Fruit fly (Drosophila melanogaster) whole organism, embryonic: ENCODE results near the gene lectin-24Db.

Experiments used
- BEAF-32 ChIP-seq: fragments of 200-800 bp; sonication (Bioruptor generic); optimal IDR thresholded peaks from 3 replicates; lab custom pipeline; 2017; ENCODE audit warnings: missing biosample characterization, missing genetic modification characterization, mild to moderate bottlenecking, moderate library complexity, missing genetic modification reagents
- CG10267 ChIP-seq: fragments of 200-800 bp; sonication (Bioruptor generic); optimal IDR thresholded peaks from 2 replicates; lab custom pipeline; 2018; ENCODE audit warnings: missing biosample characterization, mild to moderate bottlenecking, missing genetic modification characterization, moderate library complexity
- CG11560 ChIP-seq: fragments of 200-800 bp; sonication (Bioruptor generic); IDR thresholded peaks from 3 replicates; pipeline ENCODE4 v1.3.6; 2022; ENCODE audit warnings: missing biosample characterization, missing genetic modification characterization
- CG11695 ChIP-seq: fragments of 200-800 bp; sonication (Bioruptor generic); IDR thresholded peaks from 3 replicates; pipeline ENCODE4 v1.3.6; 2022; ENCODE audit warnings: missing biosample characterization, missing genetic modification characterization
- CG13123 ChIP-seq: fragments of 200-800 bp; sonication (Bioruptor generic); optimal IDR thresholded peaks from 2 replicates; lab custom pipeline; 2016; ENCODE audit warnings: missing biosample characterization, missing genetic modification characterization
- CG14014 ChIP-seq: fragments of 200-800 bp; sonication (Bioruptor generic); IDR thresholded peaks from 2 replicates; pipeline ENCODE4 v1.3.6; 2022; ENCODE audit warnings: missing biosample characterization, missing genetic modification characterization
- CG17186 ChIP-seq: fragments of 200-800 bp; sonication (Bioruptor generic); optimal IDR thresholded peaks from 3 replicates; lab custom pipeline; 2017; ENCODE audit warnings: missing biosample characterization, missing genetic modification reagents, missing genetic modification characterization
- CG17568 ChIP-seq: fragments of 200-800 bp; sonication (Bioruptor generic); optimal IDR thresholded peaks from 2 replicates; lab custom pipeline; 2018; ENCODE audit warnings: missing biosample characterization, mild to moderate bottlenecking, missing genetic modification characterization, moderate library complexity
- CG30403 ChIP-seq: fragments of 200-800 bp; sonication (Bioruptor generic); optimal IDR thresholded peaks from 3 replicates; lab custom pipeline; 2016; ENCODE audit warnings: missing biosample characterization, missing genetic modification characterization
- CG4360 ChIP-seq: fragments of 200-800 bp; sonication (Bioruptor generic); IDR thresholded peaks from 2 replicates; pipeline ENCODE4 v1.3.6; 2022; ENCODE audit warnings: missing biosample characterization, missing genetic modification characterization
- CG6813 ChIP-seq: fragments of 200-800 bp; sonication (Bioruptor generic); optimal IDR thresholded peaks from 2 replicates; lab custom pipeline; 2017; ENCODE audit warnings: missing biosample characterization, missing genetic modification characterization, mild to moderate bottlenecking, moderate library complexity, missing genetic modification reagents
- CG8478 ChIP-seq: fragments of >200 bp; optimal IDR thresholded peaks from 2 replicates; lab custom pipeline; 2018
- D19A ChIP-seq: fragments of 200-800 bp; optimal IDR thresholded peaks from 3 replicates; lab custom pipeline; 2019; ENCODE audit warnings: missing biosample characterization, mild to moderate bottlenecking, missing genetic modification characterization, moderate library complexity
- Dip3 ChIP-seq: fragments of 200-800 bp; sonication (Bioruptor generic); optimal IDR thresholded peaks from 3 replicates; lab custom pipeline; 2016; ENCODE audit warnings: missing biosample characterization, missing genetic modification characterization
- Ets97D ChIP-seq: fragments of 200-800 bp; sonication (Bioruptor generic); optimal IDR thresholded peaks from 3 replicates; lab custom pipeline; 2016; ENCODE audit warnings: missing biosample characterization, missing genetic modification characterization
- Fer1 ChIP-seq: fragments of 200-800 bp; sonication (Bioruptor generic); optimal IDR thresholded peaks from 2 replicates; lab custom pipeline; 2017; ENCODE audit warnings: missing biosample characterization, mild to moderate bottlenecking, missing genetic modification characterization
- HLH3B ChIP-seq: fragments of 200-800 bp; sonication (Bioruptor generic); IDR thresholded peaks from 2 replicates; pipeline ENCODE4 v1.3.6; 2022; ENCODE audit warnings: missing biosample characterization, missing genetic modification characterization
- HmgD ChIP-seq: fragments of 200-800 bp; sonication (Bioruptor generic); optimal IDR thresholded peaks from 3 replicates; lab custom pipeline; 2016; ENCODE audit warnings: missing biosample characterization, missing genetic modification characterization
- Lpt ChIP-seq: fragments of >200 bp; optimal IDR thresholded peaks from 2 replicates; lab custom pipeline; 2018; ENCODE audit warnings: missing biosample characterization, missing genetic modification characterization
- Max ChIP-seq: fragments of 200-800 bp; sonication (Bioruptor generic); optimal IDR thresholded peaks from 2 replicates; lab custom pipeline; 2016; ENCODE audit warnings: missing biosample characterization, mild to moderate bottlenecking, missing genetic modification characterization
- Meics ChIP-seq: fragments of 200-800 bp; sonication (Bioruptor generic); optimal IDR thresholded peaks from 2 replicates; lab custom pipeline; 2017; ENCODE audit warnings: missing biosample characterization, mild to moderate bottlenecking, missing genetic modification characterization
- Nf-YB ChIP-seq: fragments of 200-800 bp; sonication (Bioruptor generic); optimal IDR thresholded peaks from 3 replicates; lab custom pipeline; 2019; ENCODE audit warnings: missing biosample characterization, mild to moderate bottlenecking, missing genetic modification characterization, moderate library complexity
- Optix ChIP-seq: fragments of 200-800 bp; sonication (Bioruptor generic); IDR thresholded peaks from 3 replicates; pipeline ENCODE4 v1.3.6; 2022; ENCODE audit warnings: missing biosample characterization, missing genetic modification characterization
- Ravus ChIP-seq: fragments of 200-800 bp; sonication (Bioruptor generic); IDR thresholded peaks from 2 replicates; pipeline ENCODE4 v1.3.6; 2022; ENCODE audit warnings: missing biosample characterization, missing genetic modification characterization
- Sry-δ ChIP-seq: fragments of 200-800 bp; sonication (Bioruptor generic); optimal IDR thresholded peaks from 2 replicates; lab custom pipeline; 2016; ENCODE audit warnings: missing biosample characterization, missing genetic modification characterization
- Stat92E ChIP-seq, 3 experiments: fragments of >200 bp in 2 of 3; fragments of 200-800 bp in 1 of 3; sonication (Bioruptor generic) in 1 of 3; optimal IDR thresholded peaks; 2 replicates each; lab custom pipeline; 2017 to 2019; ENCODE audit warnings: missing biosample characterization in 3 of 3, missing genetic modification characterization in 3 of 3, mild to moderate bottlenecking in 1 of 3, moderate library complexity in 1 of 3
- Vsx1 ChIP-seq: fragments of 200-800 bp; sonication (Bioruptor generic); optimal IDR thresholded peaks from 2 replicates; lab custom pipeline; 2017; ENCODE audit warnings: missing biosample characterization, mild to moderate bottlenecking, missing genetic modification characterization, missing genetic modification reagents
- crp ChIP-seq, 2 experiments: fragments of 200-800 bp; sonication (Bioruptor generic); optimal IDR thresholded peaks; 2 replicates in 1 of 2; 3 replicates in 1 of 2; lab custom pipeline; 2017; ENCODE audit warnings: missing biosample characterization in 2 of 2, missing genetic modification characterization in 2 of 2, mild to moderate bottlenecking in 1 of 2, moderate library complexity in 1 of 2
- dmrt11E ChIP-seq: fragments of 200-800 bp; sonication (Bioruptor generic); optimal IDR thresholded peaks from 3 replicates; lab custom pipeline; 2018; ENCODE audit warnings: missing biosample characterization, mild to moderate bottlenecking, missing genetic modification characterization, moderate library complexity
- dysf ChIP-seq: fragments of 200-800 bp; sonication (Bioruptor generic); IDR thresholded peaks from 3 replicates; pipeline ENCODE4 v1.3.6; 2022; ENCODE audit warnings: missing biosample characterization, missing genetic modification characterization
- en ChIP-seq: fragments of 200-800 bp; sonication (Bioruptor generic); optimal IDR thresholded peaks from 2 replicates; lab custom pipeline; 2016; ENCODE audit warnings: missing biosample characterization, missing genetic modification characterization
- fd102C ChIP-seq: fragments of 200-800 bp; sonication (Bioruptor generic); optimal IDR thresholded peaks from 2 replicates; lab custom pipeline; 2018; ENCODE audit warnings: missing biosample characterization, mild to moderate bottlenecking, missing genetic modification characterization, moderate library complexity
- gcm2 ChIP-seq: fragments of 200-800 bp; sonication (Bioruptor generic); optimal IDR thresholded peaks from 2 replicates; lab custom pipeline; 2016; ENCODE audit warnings: missing biosample characterization, missing genetic modification characterization
- grn ChIP-seq: fragments of 200-800 bp; sonication (Bioruptor generic); optimal IDR thresholded peaks from 3 replicates; lab custom pipeline; 2017; ENCODE audit warnings: missing biosample characterization, missing genetic modification characterization
- insv ChIP-seq, 2 experiments: fragments of 200-800 bp; sonication (Bioruptor generic); optimal IDR thresholded peaks; 3 replicates each; lab custom pipeline; 2016 to 2018; ENCODE audit warnings: missing biosample characterization in 2 of 2, missing genetic modification characterization in 2 of 2
- kay ChIP-seq: fragments of 200-800 bp; sonication (Bioruptor generic); optimal IDR thresholded peaks from 2 replicates; lab custom pipeline; 2016; ENCODE audit warnings: missing biosample characterization, missing genetic modification characterization
- mld ChIP-seq: fragments of 200-800 bp; sonication (Bioruptor generic); IDR thresholded peaks from 3 replicates; pipeline ENCODE4 v1.3.6; 2022; ENCODE audit warnings: missing biosample characterization, missing genetic modification characterization; ENCODE audit not compliant: partially characterized antibody
- nmo ChIP-seq: fragments of 200-800 bp; sonication (Bioruptor generic); optimal IDR thresholded peaks from 2 replicates; lab custom pipeline; 2018; ENCODE audit warnings: missing biosample characterization, mild to moderate bottlenecking, missing genetic modification characterization, moderate library complexity
- pan ChIP-seq, 4 experiments: fragments of >200 bp in 3 of 4; fragments of 200-800 bp in 1 of 4; sonication (Bioruptor generic) in 1 of 4; optimal IDR thresholded peaks in 3 of 4; IDR thresholded peaks in 1 of 4; 2 replicates each; pipeline versions ENCODE4 v1.3.6 to Lab custom; 2017 to 2022; ENCODE audit warnings: missing biosample characterization in 2 of 4, missing genetic modification characterization in 2 of 4, mixed read lengths in 1 of 4
- peb ChIP-seq: fragments of 200-800 bp; sonication (Bioruptor generic); IDR thresholded peaks from 2 replicates; pipeline ENCODE4 v1.3.6; 2022; ENCODE audit warnings: missing biosample characterization, missing genetic modification characterization
- ranshi ChIP-seq: fragments of 200-800 bp; sonication (Bioruptor generic); IDR thresholded peaks from 2 replicates; pipeline ENCODE4 v1.3.6; 2022; ENCODE audit warnings: missing biosample characterization, missing genetic modification characterization
- repo ChIP-seq: fragments of 200-800 bp; sonication (Bioruptor generic); optimal IDR thresholded peaks from 2 replicates; lab custom pipeline; 2016; ENCODE audit warnings: missing biosample characterization, missing genetic modification characterization
- ro ChIP-seq: fragments of 200-800 bp; sonication (Bioruptor generic); IDR thresholded peaks from 2 replicates; pipeline ENCODE4 v1.3.6; 2022; ENCODE audit warnings: missing biosample characterization, missing genetic modification characterization
- schlank ChIP-seq: fragments of 200-800 bp; sonication (Bioruptor generic); optimal IDR thresholded peaks from 2 replicates; lab custom pipeline; 2018; ENCODE audit warnings: missing biosample characterization, mild to moderate bottlenecking, missing genetic modification characterization
- shn ChIP-seq: fragments of 200-800 bp; sonication (Bioruptor generic); optimal IDR thresholded peaks from 3 replicates; lab custom pipeline; 2016; ENCODE audit warnings: missing biosample characterization, missing genetic modification characterization
- sim ChIP-seq: fragments of 200-800 bp; sonication (Bioruptor generic); IDR thresholded peaks from 2 replicates; pipeline ENCODE4 v1.3.6; 2022; ENCODE audit warnings: missing biosample characterization, missing genetic modification characterization
- sqz ChIP-seq: fragments of 200-800 bp; sonication (Bioruptor generic); optimal IDR thresholded peaks from 3 replicates; lab custom pipeline; 2018; ENCODE audit warnings: missing biosample characterization, mild to moderate bottlenecking, missing genetic modification characterization
- sr ChIP-seq: fragments of 200-800 bp; sonication (Bioruptor generic); IDR thresholded peaks from 3 replicates; pipeline ENCODE4 v1.3.6; 2022; ENCODE audit warnings: missing biosample characterization, missing genetic modification characterization
- toy ChIP-seq: fragments of 200-800 bp; sonication (Bioruptor generic); IDR thresholded peaks from 2 replicates; pipeline ENCODE4 v1.3.6; 2022; ENCODE audit warnings: missing biosample characterization, missing genetic modification characterization
- twi ChIP-seq: fragments of 200-800 bp; optimal IDR thresholded peaks from 2 replicates; lab custom pipeline; 2019; ENCODE audit warnings: missing biosample characterization, mild to moderate bottlenecking, missing genetic modification characterization, moderate library complexity
- vfl ChIP-seq: fragments of 200-800 bp; sonication (Bioruptor generic); optimal IDR thresholded peaks from 2 replicates; lab custom pipeline; 2016; ENCODE audit warnings: missing biosample characterization, missing genetic modification characterization
- zfh2 ChIP-seq: fragments of 200-800 bp; sonication (Bioruptor generic); optimal IDR thresholded peaks from 2 replicates; lab custom pipeline; 2016; ENCODE audit warnings: missing biosample characterization, missing genetic modification characterization

lectin-24Db gene

dm6 chr2L:4226792-4227191, 38.9 kb downstream of the lectin-24Db start, which contains the start of gene CG3702 (continued):
- peak; percentile 69 for TF ChIP-seq BEAF-32 (GFP tag; lab: Kevin White, UChicago)
- TF ChIP-seq ranshi (GFP tag; lab: Robert Waterston, UW): no peak
- no peak for TF ChIP-seq Fer1 (GFP tag; lab: Kevin White, UChicago)
- TF ChIP-seq kay (GFP tag; lab: Kevin White, UChicago): no peak
- no peak for TF ChIP-seq fd102C (GFP tag; lab: Kevin White, UChicago)
- peak; percentile 55 for TF ChIP-seq Sry-δ (GFP tag; lab: Kevin White, UChicago)
- TF ChIP-seq D19A (tag; lab: Kevin White, UChicago): no peak
- TF ChIP-seq sr (GFP tag; lab: Robert Waterston, UW): no peak
- no peak for TF ChIP-seq CG13123 (GFP tag; lab: Kevin White, UChicago)
- TF ChIP-seq gcm2 (GFP tag; lab: Kevin White, UChicago): no peak
- TF ChIP-seq dysf (GFP tag; lab: Robert Waterston, UW): 0 out of 3 replicates have a peak, but pooled peaks have one; percentile 14
- TF ChIP-seq Dip3 (GFP tag; lab: Kevin White, UChicago): no peak
- TF ChIP-seq Ets97D (GFP tag; lab: Kevin White, UChicago): no peak
- no peak for TF ChIP-seq schlank (tag; lab: Kevin White, UChicago)
- no peak for TF ChIP-seq CG10267 (tag; lab: Kevin White, UChicago)
- TF ChIP-seq CG17186 (GFP tag; lab: Kevin White, UChicago): no peak
- TF ChIP-seq CG6813: no peak
- no peak for TF ChIP-seq CG17568 (GFP tag; lab: Kevin White, UChicago)
- TF ChIP-seq crp (GFP tag; optimal IDR thresholded peaks at IDR 0.05; lab: Kevin White, UChicago): no peak
- TF ChIP-seq CG8478: no peak
- TF ChIP-seq twi (tag; lab: Kevin White, UChicago): no peak
- TF ChIP-seq grn: no peak
- TF ChIP-seq CG30403: no peak
- no peak for TF ChIP-seq HLH3B
- no peak for TF ChIP-seq Optix
- no peak for TF ChIP-seq insv (GFP tag; optimal IDR thresholded peaks at IDR 0.05; lab: Kevin White, UChicago)
- no peak for TF ChIP-seq repo (GFP tag; lab: Kevin White, UChicago)
- TF ChIP-seq Ravus: no peak
- TF ChIP-seq sim (GFP tag; lab: Robert Waterston, UW): no peak
- TF ChIP-seq ro (GFP tag; lab: Robert Waterston, UW): no peak
- TF ChIP-seq nmo (GFP tag; lab: Kevin White, UChicago): peak; percentile 31
- TF ChIP-seq mld: no peak; the same call in 2 of the 3 replicates
- TF ChIP-seq peb: no peak
- 0 out of 2 replicates have a peak, but pooled peaks have one; percentile 9 for TF ChIP-seq CG14014 (GFP tag; lab: Robert Waterston, UW)
- no peak for TF ChIP-seq zfh2
- TF ChIP-seq Nf-YB (GFP tag; lab: Kevin White, UChicago): no peak
- TF ChIP-seq pan (optimal IDR thresholded peaks at IDR 0.05; lab: Kevin White, UChicago): no peak
- no peak for TF ChIP-seq pan (GFP tag; optimal IDR thresholded peaks at IDR 0.05 in 1 of 2, IDR thresholded peaks at IDR 0.05 in 1 of 2)
- no peak for TF ChIP-seq Meics
- no peak for TF ChIP-seq Max (GFP tag; lab: Kevin White, UChicago)
- TF ChIP-seq toy (GFP tag; lab: Robert Waterston, UW): no peak
- no peak for TF ChIP-seq vfl (GFP tag; lab: Kevin White, UChicago)
- no peak for TF ChIP-seq Vsx1 (GFP tag; lab: Kevin White, UChicago)
- no peak for TF ChIP-seq CG11695 (GFP tag; lab: Robert Waterston, UW)
- TF ChIP-seq HmgD: no peak
- no peak for TF ChIP-seq dmrt11E (tag; lab: Kevin White, UChicago)
- no peak for TF ChIP-seq en (GFP tag; lab: Kevin White, UChicago)
- TF ChIP-seq CG4360 (GFP tag; lab: Robert Waterston, UW): no peak
- no peak for TF ChIP-seq Stat92E (GFP tag; optimal IDR thresholded peaks at IDR 0.05; lab: Kevin White, UChicago)
- no peak for TF ChIP-seq shn (GFP tag; lab: Kevin White, UChicago)
- TF ChIP-seq Lpt (GFP tag; lab: Kevin White, UChicago): no peak
- TF ChIP-seq sqz (GFP tag; lab: Kevin White, UChicago): no peak
- peak; percentile 31; the same call in 1 of the 3 replicates for TF ChIP-seq CG11560
